Fruit fly (Drosophila melanogaster) whole organism, prepupa: ENCODE results near the gene CG16985.

ENCODE experiments used
- Blimp-1 ChIP-seq: fragments of 200-800 bp; sonication (Bioruptor generic); optimal IDR thresholded peaks from 3 replicates; lab custom pipeline; 2017; ENCODE audit warnings: missing biosample characterization, missing genetic modification characterization, mild to moderate bottlenecking, moderate library complexity, missing genetic modification reagents
- CG10631 ChIP-seq: fragments of 200-800 bp; sonication (Bioruptor generic); optimal IDR thresholded peaks from 2 replicates; lab custom pipeline; 2016; ENCODE audit warnings: missing biosample characterization, missing genetic modification characterization
- CG10669 ChIP-seq: fragments of 200-800 bp; sonication (Bioruptor generic); optimal IDR thresholded peaks from 3 replicates; lab custom pipeline; 2018; ENCODE audit warnings: missing biosample characterization, mild to moderate bottlenecking, missing genetic modification characterization, moderate library complexity
- CG11294 ChIP-seq: fragments of 200-800 bp; sonication (Bioruptor generic); IDR thresholded peaks from 2 replicates; pipeline ENCODE4 v1.3.6; 2022; ENCODE audit warnings: missing biosample characterization, missing genetic modification characterization
- CG11762 ChIP-seq: fragments of 200-800 bp; sonication (Bioruptor generic); optimal IDR thresholded peaks from 3 replicates; lab custom pipeline; 2016; ENCODE audit warnings: missing biosample characterization, missing genetic modification characterization; ENCODE audit not compliant: insufficient read depth
- CG15336 ChIP-seq: fragments of 200-800 bp; sonication (Bioruptor generic); IDR thresholded peaks from 2 replicates; pipeline ENCODE4 v1.3.6; 2022; ENCODE audit warnings: missing biosample characterization, missing genetic modification characterization
- CG1621 ChIP-seq: fragments of 200-800 bp; sonication (Bioruptor generic); optimal IDR thresholded peaks from 3 replicates; lab custom pipeline; 2018; ENCODE audit warnings: missing biosample characterization, mild to moderate bottlenecking, missing genetic modification characterization
- CG16779 ChIP-seq: fragments of 200-800 bp; sonication (Bioruptor generic); optimal IDR thresholded peaks from 3 replicates; lab custom pipeline; 2017; ENCODE audit warnings: missing biosample characterization, mild to moderate bottlenecking, missing genetic modification characterization
- CG3032 ChIP-seq: fragments of 200-800 bp; optimal IDR thresholded peaks from 2 replicates; lab custom pipeline; 2019; ENCODE audit warnings: missing biosample characterization, mild to moderate bottlenecking, missing genetic modification characterization, moderate library complexity
- CG31627 ChIP-seq: fragments of 200-800 bp; sonication (Bioruptor generic); optimal IDR thresholded peaks from 3 replicates; lab custom pipeline; 2016; ENCODE audit warnings: missing biosample characterization, missing genetic modification characterization
- CG34406 ChIP-seq: fragments of 200-800 bp; sonication (Bioruptor generic); optimal IDR thresholded peaks from 3 replicates; lab custom pipeline; 2016; ENCODE audit warnings: missing biosample characterization, missing genetic modification characterization
- CG3919 ChIP-seq: fragments of 200-800 bp; sonication (Bioruptor generic); optimal IDR thresholded peaks from 3 replicates; lab custom pipeline; 2016; ENCODE audit warnings: missing biosample characterization, missing genetic modification characterization
- CG6163 ChIP-seq: fragments of 200-800 bp; sonication (Bioruptor generic); IDR thresholded peaks from 3 replicates; pipeline ENCODE4 v1.3.6; 2022; ENCODE audit warnings: missing biosample characterization, missing genetic modification characterization
- CG6276 ChIP-seq: fragments of 200-800 bp; sonication (Bioruptor generic); optimal IDR thresholded peaks from 2 replicates; lab custom pipeline; 2017; ENCODE audit warnings: missing biosample characterization, mild to moderate bottlenecking, missing genetic modification characterization
- CG6808 ChIP-seq: fragments of 200-800 bp; sonication (Bioruptor generic); optimal IDR thresholded peaks from 3 replicates; lab custom pipeline; 2017; ENCODE audit warnings: missing biosample characterization, missing genetic modification characterization, mild to moderate bottlenecking, moderate library complexity, missing genetic modification reagents
- CG6854 ChIP-seq: fragments of 200-800 bp; sonication (Bioruptor generic); optimal IDR thresholded peaks from 2 replicates; lab custom pipeline; 2017; ENCODE audit warnings: missing biosample characterization, mild to moderate bottlenecking, missing genetic modification characterization
- CG8119 ChIP-seq: fragments of 200-800 bp; sonication (Bioruptor generic); IDR thresholded peaks from 3 replicates; pipeline ENCODE4 v1.3.6; 2022; ENCODE audit warnings: missing biosample characterization, missing genetic modification characterization
- CG8319 ChIP-seq: fragments of 200-800 bp; sonication (Bioruptor generic); optimal IDR thresholded peaks from 3 replicates; lab custom pipeline; 2016; ENCODE audit warnings: missing biosample characterization, missing genetic modification characterization
- Eip75B ChIP-seq: fragments of 200-800 bp; sonication (Bioruptor generic); optimal IDR thresholded peaks from 3 replicates; lab custom pipeline; 2016; ENCODE audit warnings: missing biosample characterization, missing genetic modification characterization
- Eip78C ChIP-seq: fragments of 200-800 bp; sonication (Bioruptor generic); peaks from one replicate; lab custom pipeline; 2016; ENCODE audit warnings: missing biosample characterization, missing genetic modification characterization
- Eip93F ChIP-seq: fragments of 200-800 bp; sonication (Bioruptor generic); optimal IDR thresholded peaks from 2 replicates; lab custom pipeline; 2016; ENCODE audit warnings: missing biosample characterization, mild to moderate bottlenecking, missing genetic modification characterization
- Ets21C ChIP-seq: fragments of 200-800 bp; sonication (Bioruptor generic); optimal IDR thresholded peaks from 3 replicates; lab custom pipeline; 2016; ENCODE audit warnings: missing biosample characterization, missing genetic modification characterization
- Hr39 ChIP-seq: fragments of 200-800 bp; sonication (Bioruptor generic); optimal IDR thresholded peaks from 2 replicates; lab custom pipeline; 2016; ENCODE audit warnings: missing biosample characterization, missing genetic modification characterization
- Met ChIP-seq: fragments of 200-800 bp; sonication (Bioruptor generic); optimal IDR thresholded peaks from 3 replicates; lab custom pipeline; 2016; ENCODE audit warnings: missing biosample characterization, missing genetic modification characterization
- OdsH ChIP-seq: fragments of 200-800 bp; sonication (Bioruptor generic); optimal IDR thresholded peaks from 3 replicates; lab custom pipeline; 2016; ENCODE audit warnings: missing biosample characterization, missing genetic modification characterization
- Smox ChIP-seq: fragments of 200-800 bp; sonication (Bioruptor generic); optimal IDR thresholded peaks from 3 replicates; lab custom pipeline; 2016; ENCODE audit warnings: missing biosample characterization, missing genetic modification characterization
- Sox102F ChIP-seq: fragments of 200-800 bp; sonication (Bioruptor generic); optimal IDR thresholded peaks from 2 replicates; lab custom pipeline; 2016; ENCODE audit warnings: missing biosample characterization, mild to moderate bottlenecking, missing genetic modification characterization
- Sox15 ChIP-seq: fragments of 200-800 bp; sonication (Bioruptor generic); optimal IDR thresholded peaks from 3 replicates; lab custom pipeline; 2016; ENCODE audit warnings: missing biosample characterization, missing genetic modification characterization
- achi ChIP-seq: fragments of 200-800 bp; sonication (Bioruptor generic); optimal IDR thresholded peaks from 3 replicates; lab custom pipeline; 2016; ENCODE audit warnings: missing biosample characterization, missing genetic modification characterization
- acj6 ChIP-seq: fragments of 200-800 bp; sonication (Bioruptor generic); optimal IDR thresholded peaks from 3 replicates; lab custom pipeline; 2016; ENCODE audit warnings: missing biosample characterization, missing genetic modification characterization
- dac ChIP-seq: fragments of 200-800 bp; sonication (Bioruptor generic); optimal IDR thresholded peaks from 2 replicates; lab custom pipeline; 2017; ENCODE audit warnings: missing biosample characterization, mild to moderate bottlenecking, missing genetic modification characterization
- dsx ChIP-seq: fragments of 200-800 bp; optimal IDR thresholded peaks from 3 replicates; lab custom pipeline; 2019; ENCODE audit warnings: missing biosample characterization, mild to moderate bottlenecking, missing genetic modification characterization, moderate library complexity; ENCODE audit not compliant: poor library complexity, severe bottlenecking
- esn ChIP-seq: fragments of 200-800 bp; sonication (Bioruptor generic); optimal IDR thresholded peaks from 2 replicates; lab custom pipeline; 2016; ENCODE audit warnings: missing biosample characterization, mild to moderate bottlenecking, missing genetic modification characterization, moderate library complexity
- fd59A ChIP-seq: fragments of 200-800 bp; sonication (Bioruptor generic); optimal IDR thresholded peaks from 2 replicates; lab custom pipeline; 2017; ENCODE audit warnings: missing biosample characterization, mild to moderate bottlenecking, missing genetic modification characterization, missing genetic modification reagents
- fd85E ChIP-seq: fragments of 200-800 bp; sonication (Bioruptor generic); optimal IDR thresholded peaks from 3 replicates; lab custom pipeline; 2016; ENCODE audit warnings: missing biosample characterization, missing genetic modification characterization
- fkh ChIP-seq: fragments of 200-800 bp; sonication (Bioruptor generic); optimal IDR thresholded peaks from 3 replicates; lab custom pipeline; 2017; ENCODE audit warnings: missing biosample characterization, mild to moderate bottlenecking, missing genetic modification characterization, moderate library complexity
- lz ChIP-seq: fragments of 200-800 bp; sonication (Bioruptor generic); optimal IDR thresholded peaks from 3 replicates; lab custom pipeline; 2016; ENCODE audit warnings: missing biosample characterization, missing genetic modification characterization
- net ChIP-seq: fragments of 200-800 bp; sonication (Bioruptor generic); optimal IDR thresholded peaks from 3 replicates; lab custom pipeline; 2016; ENCODE audit warnings: missing biosample characterization, missing genetic modification characterization
- salr ChIP-seq, 2 experiments: fragments of 200-800 bp; sonication (Bioruptor generic); optimal IDR thresholded peaks; 3 replicates each; lab custom pipeline; 2016 to 2018; ENCODE audit warnings: missing biosample characterization in 2 of 2, missing genetic modification characterization in 2 of 2, mild to moderate bottlenecking in 1 of 2
- spab ChIP-seq: fragments of 200-800 bp; sonication (Bioruptor generic); optimal IDR thresholded peaks from 2 replicates; lab custom pipeline; 2017; ENCODE audit warnings: missing biosample characterization, mild to moderate bottlenecking, missing genetic modification characterization, missing genetic modification reagents
- ss ChIP-seq, 2 experiments: fragments of 200-800 bp; sonication (Bioruptor generic); optimal IDR thresholded peaks; 2 replicates in 1 of 2; 3 replicates in 1 of 2; lab custom pipeline; 2017 to 2018; ENCODE audit warnings: mild to moderate bottlenecking in 2 of 2, missing biosample characterization in 2 of 2, missing genetic modification characterization in 2 of 2, moderate library complexity in 1 of 2
- svp ChIP-seq: fragments of 200-800 bp; sonication (Bioruptor generic); peaks from one replicate; lab custom pipeline; 2016; ENCODE audit warnings: missing biosample characterization, missing genetic modification characterization
- topi ChIP-seq: fragments of 200-800 bp; sonication (Bioruptor generic); optimal IDR thresholded peaks from 3 replicates; lab custom pipeline; 2016; ENCODE audit warnings: missing biosample characterization, missing genetic modification characterization
- vri ChIP-seq: fragments of 200-800 bp; sonication (Bioruptor generic); optimal IDR thresholded peaks from 3 replicates; lab custom pipeline; 2016; ENCODE audit warnings: missing biosample characterization, mild to moderate bottlenecking, missing genetic modification characterization

Gene CG16985

DNA sequence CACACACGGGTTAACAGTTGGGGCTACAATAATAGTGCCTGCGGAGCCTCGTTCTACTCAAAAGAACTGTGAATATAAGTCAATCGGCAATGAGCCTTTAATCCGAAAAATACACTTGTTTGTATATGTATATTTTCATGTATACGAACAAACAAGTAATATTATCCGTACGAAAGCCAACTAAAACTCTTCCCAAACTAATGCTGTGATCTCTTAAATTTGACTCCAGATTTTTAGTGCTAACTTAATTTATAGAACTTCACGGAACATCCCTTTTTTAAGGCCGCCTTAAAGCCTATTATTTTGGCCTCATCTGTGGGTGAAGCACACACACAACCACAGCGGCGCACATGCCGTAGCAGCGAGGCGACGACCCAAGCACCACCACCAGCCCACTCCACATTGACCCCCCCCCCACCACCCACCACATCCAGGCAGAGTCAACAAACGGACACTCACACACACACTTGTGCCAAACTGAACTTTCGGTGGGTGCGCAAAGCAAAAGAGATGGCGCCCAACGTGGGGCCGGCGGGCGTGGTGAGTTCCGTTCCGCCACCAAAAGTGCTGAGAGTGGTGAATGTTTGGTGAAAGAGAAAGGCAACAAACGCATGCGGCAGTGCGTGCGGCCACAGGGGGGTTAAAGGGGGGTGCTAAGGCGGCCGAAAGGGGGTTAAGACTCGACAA, 14.8 kb upstream of the CG16985 start (continued):
- TF ChIP-seq CG11294 (GFP tag; lab: Robert Waterston, UW) (peak; percentile 64; the same call in 1 of the 2 replicates), salr (GFP tag; optimal IDR thresholded peaks at IDR 0.05; lab: Kevin White, UChicago) (peak; percentile 52 to 91), Sox15 (GFP tag; lab: Kevin White, UChicago) (peak; percentile 52), dac (peak; percentile 69), Smox (peak; percentile 52), OdsH (GFP tag; lab: Kevin White, UChicago) (peak; percentile 85), fd59A (peak; percentile 84), Ets21C (GFP tag; lab: Kevin White, UChicago) (peak; percentile 7), CG3032 (tag; lab: Kevin White, UChicago) (peak; percentile 88), CG15336 (GFP tag; lab: Robert Waterston, UW) (peak; percentile 89), Eip93F (GFP tag; lab: Kevin White, UChicago) (no peak), Eip78C (GFP tag; lab: Kevin White, UChicago) (peak; percentile 96), vri (peak; percentile 41), CG6276 (GFP tag; lab: Kevin White, UChicago) (peak; percentile 87), fd85E (no peak), CG8319 (peak; percentile 43), Hr39 (peak; percentile 70), acj6 (GFP tag; lab: Kevin White, UChicago) (peak; percentile 75), esn (GFP tag; lab: Kevin White, UChicago) (peak; percentile 68), spab (GFP tag; lab: Kevin White, UChicago) (peak; percentile 81), CG34406 (peak; percentile 54), Blimp-1 (GFP tag; lab: Kevin White, UChicago) (peak; percentile 21), CG31627 (peak; percentile 40), CG11762 (GFP tag; lab: Kevin White, UChicago) (peak; percentile 72), CG6808 (peak; percentile 83), CG10631 (peak; percentile 83), achi (peak; percentile 80), CG10669 (GFP tag; lab: Kevin White, UChicago) (peak; percentile 85), Met (peak; percentile 61), Sox102F (GFP tag; lab: Kevin White, UChicago) (peak; percentile 22), lz (peak; percentile 59)

DNA sequence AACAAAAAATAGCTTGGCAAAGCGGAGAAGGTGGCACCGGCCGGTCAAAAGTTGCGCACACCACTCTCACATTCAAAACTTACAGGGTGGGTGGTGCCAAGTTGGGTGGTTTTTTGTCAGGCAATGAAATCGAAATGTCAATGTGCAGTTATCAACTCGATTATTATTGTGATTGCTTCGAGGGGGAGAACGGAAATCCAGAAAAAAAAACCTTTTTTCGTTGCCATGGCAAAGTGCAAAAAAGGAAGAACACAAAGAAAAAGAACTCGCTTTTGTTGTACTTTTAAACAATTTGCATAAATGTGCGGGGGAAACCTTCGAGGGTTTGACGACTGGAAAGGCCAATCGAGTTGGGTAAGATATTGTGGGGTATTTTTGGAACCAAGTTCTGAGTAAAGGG, 14.3 kb upstream of the CG16985 start:
- no peak for TF ChIP-seq acj6 (GFP tag; lab: Kevin White, UChicago)
- TF ChIP-seq CG6854 (GFP tag; lab: Kevin White, UChicago) = peak; percentile 31

DNA sequence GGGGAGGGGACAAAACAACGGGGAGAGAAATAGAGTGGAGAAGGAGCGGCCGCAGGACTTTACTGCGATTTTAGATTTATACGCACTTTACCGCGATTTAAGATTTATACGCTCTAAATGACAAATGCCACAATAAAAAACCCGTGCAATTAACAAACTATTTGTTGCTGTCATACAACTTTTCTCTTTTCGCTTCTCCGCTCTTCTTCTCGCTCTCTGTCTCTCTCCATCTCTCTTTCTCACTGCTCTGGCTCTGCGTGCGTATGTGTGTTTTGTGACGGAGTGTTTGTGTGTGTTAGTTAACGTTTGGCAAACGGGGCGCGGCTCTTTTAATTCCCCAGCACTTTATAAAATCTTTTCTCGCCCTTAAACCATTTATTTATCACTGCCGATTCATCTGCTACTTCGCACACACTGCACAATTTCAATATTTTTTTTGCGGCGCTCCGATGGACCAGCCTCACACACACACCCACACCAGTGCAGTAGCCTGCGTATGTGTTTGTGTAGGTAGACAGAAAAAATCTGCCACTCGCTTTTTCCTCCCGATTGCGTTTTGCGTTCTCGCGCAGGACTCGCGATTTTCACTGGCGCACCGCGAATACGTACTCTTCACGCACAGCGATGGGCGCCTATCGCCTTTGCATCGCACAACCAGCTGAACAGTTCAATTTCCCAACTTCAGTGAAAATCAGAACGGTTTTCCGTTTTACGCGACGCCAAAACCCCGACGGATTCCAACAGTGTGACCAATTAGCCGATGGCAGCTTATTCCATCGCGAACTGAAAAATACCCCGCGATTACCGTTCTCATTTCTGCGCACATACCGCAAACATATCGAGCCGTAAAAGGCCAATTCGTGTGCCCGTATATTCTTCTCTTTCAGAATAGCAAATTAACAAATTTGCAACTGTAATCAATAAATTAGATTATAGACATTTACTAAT, 13.0 kb upstream of the CG16985 start, which contains the start of gene msn:
Gene msn, minus strand, starts transcription at position 747 of the 948 bp plus-strand sequence.
- TF ChIP-seq vri (peak; percentile 25), net (GFP tag; lab: Kevin White, UChicago) (peak; percentile 14), svp (GFP tag; lab: Kevin White, UChicago) (peak; percentile 78), CG16779 (tag; lab: Kevin White, UChicago) (peak; percentile 43), Met (no peak), salr (GFP tag; optimal IDR thresholded peaks at IDR 0.05; lab: Kevin White, UChicago) (no peak), esn (GFP tag; lab: Kevin White, UChicago) (peak; percentile 24), fkh (peak; percentile 12), achi (peak; percentile 9), CG3919 (peak; percentile 36), CG3032 (tag; lab: Kevin White, UChicago) (no peak), Eip75B (GFP tag; lab: Kevin White, UChicago) (peak; percentile 9), Sox102F (GFP tag; lab: Kevin White, UChicago) (peak; percentile 51), topi (GFP tag; lab: Kevin White, UChicago) (peak; percentile 1), dsx (GFP tag; lab: Kevin White, UChicago) (peak; percentile 20), Eip78C (GFP tag; lab: Kevin White, UChicago) (peak; percentile 85), CG6276 (GFP tag; lab: Kevin White, UChicago) (peak; percentile 28), CG8119 (GFP tag; lab: Robert Waterston, UW) (no peak), CG6854 (GFP tag; lab: Kevin White, UChicago) (peak; percentile 86), CG1621 (tag; lab: Kevin White, UChicago) (peak; percentile 77), CG6163 (peak; percentile 44), fd85E (peak; percentile 22), ss (GFP tag; optimal IDR thresholded peaks at IDR 0.05; lab: Kevin White, UChicago) (peak; percentile 51 to 65), acj6 (GFP tag; lab: Kevin White, UChicago) (no peak)
